Worm (Caenorhabditis elegans) whole organism, L4/young adult: ENCODE measurements around the gene F40C5.2.

Experiments
- W03F9.2 ChIP-seq: fragments of 150-350 bp; optimal IDR thresholded peaks from 2 replicates; lab custom pipeline; 2014; ENCODE audit warnings: missing biosample characterization, missing genetic modification characterization
- dao-5 ChIP-seq: sonication (generic microtip); optimal IDR thresholded peaks from 2 replicates; lab custom pipeline; 2016; ENCODE audit warnings: missing genotype, missing genetic modification characterization, moderate library complexity, missing compliant biosample characterization

DNA sequence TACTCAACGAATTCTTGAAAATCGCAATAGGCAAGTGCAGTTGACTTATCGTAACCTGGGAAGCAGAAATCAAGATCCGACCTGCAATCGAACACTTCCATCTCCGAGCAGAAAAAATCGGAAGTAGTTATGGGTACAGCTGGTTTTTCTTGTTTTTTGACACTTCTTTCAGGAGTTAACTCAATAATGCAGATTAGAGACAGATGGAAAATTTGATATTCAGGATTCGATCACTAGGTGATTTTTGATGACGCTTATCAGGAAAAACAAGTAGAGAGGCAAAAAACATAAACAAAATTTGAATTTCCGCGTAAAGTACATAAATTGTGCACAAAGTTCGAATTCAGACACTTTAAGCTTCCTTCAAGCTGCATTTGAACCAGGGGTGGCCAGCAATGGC, 22.0 kb upstream of the F40C5.2 start, which contains the start of gene srw-130:
- TF ChIP-seq W03F9.2 = no peak
- TF ChIP-seq dao-5 (tag; lab: Kevin White, UChicago) = no peak
